Fruit fly (Drosophila melanogaster) whole organism: ENCODE data around the gene pygo.

Experiments used
- CG8478 ChIP-seq: fragments of >200 bp; optimal IDR thresholded peaks from 2 replicates; lab custom pipeline; 2018; ENCODE audit warnings: inconsistent platforms
- EcR ChIP-seq, 2 experiments: fragments of >200 bp; optimal IDR thresholded peaks; 2 replicates each; lab custom pipeline; 2017; ENCODE audit warnings: missing biosample characterization in 2 of 2, missing genetic modification characterization in 2 of 2, missing genetic modification reagents in 2 of 2
- psq ChIP-seq: fragments of >200 bp; optimal IDR thresholded peaks from 2 replicates; lab custom pipeline; 2017
- usp ChIP-seq: fragments of >200 bp; optimal IDR thresholded peaks from 2 replicates; lab custom pipeline; 2017; ENCODE audit warnings: missing biosample characterization, missing genetic modification characterization, mixed read lengths

DNA sequence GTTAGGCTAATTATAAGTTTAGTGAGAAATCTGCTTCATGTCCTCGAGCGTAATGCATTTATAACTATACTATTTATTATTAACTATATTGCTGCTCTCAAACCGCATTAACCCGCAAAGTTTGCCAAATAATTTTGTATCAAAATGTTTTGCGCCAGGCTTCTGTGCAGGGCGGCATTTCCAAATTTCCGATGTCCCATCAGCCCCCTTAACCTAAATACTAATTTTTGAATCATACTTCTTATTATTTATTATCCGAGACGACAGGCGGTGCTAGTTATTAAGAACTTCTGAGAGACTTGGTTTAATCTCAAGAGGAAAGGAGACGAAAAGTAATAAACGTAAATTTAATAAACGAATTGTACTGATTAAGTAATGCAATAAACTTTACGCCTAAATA is 14.8 kb downstream of the pygo start:
- TF ChIP-seq usp (no peak), CG8478 (lab: Kevin White, UChicago) (no peak), EcR (GFP tag; optimal IDR thresholded peaks at IDR 0.05; lab: Kevin White, UChicago) (no peak), psq (lab: Kevin White, UChicago) (no peak)
